Worm (Caenorhabditis elegans) whole organism, dauer: Measurements from ENCODE around the gene C16C8.5.

Experiments
- unc-62 ChIP-seq: sonication (generic microtip); optimal IDR thresholded peaks from 2 replicates; lab custom pipeline; 2017; ENCODE audit warnings: missing biosample characterization, missing genetic modification reagents, missing genetic modification characterization

C16C8.5 gene

ce11 chrII:3429400-3429799 is 15.8 kb downstream of the C16C8.5 start, which contains the start of gene C16C8.18:
Gene C16C8.18, plus strand, starts transcription at chrII:3429700.
- TF ChIP-seq unc-62 = no peak

DNA sequence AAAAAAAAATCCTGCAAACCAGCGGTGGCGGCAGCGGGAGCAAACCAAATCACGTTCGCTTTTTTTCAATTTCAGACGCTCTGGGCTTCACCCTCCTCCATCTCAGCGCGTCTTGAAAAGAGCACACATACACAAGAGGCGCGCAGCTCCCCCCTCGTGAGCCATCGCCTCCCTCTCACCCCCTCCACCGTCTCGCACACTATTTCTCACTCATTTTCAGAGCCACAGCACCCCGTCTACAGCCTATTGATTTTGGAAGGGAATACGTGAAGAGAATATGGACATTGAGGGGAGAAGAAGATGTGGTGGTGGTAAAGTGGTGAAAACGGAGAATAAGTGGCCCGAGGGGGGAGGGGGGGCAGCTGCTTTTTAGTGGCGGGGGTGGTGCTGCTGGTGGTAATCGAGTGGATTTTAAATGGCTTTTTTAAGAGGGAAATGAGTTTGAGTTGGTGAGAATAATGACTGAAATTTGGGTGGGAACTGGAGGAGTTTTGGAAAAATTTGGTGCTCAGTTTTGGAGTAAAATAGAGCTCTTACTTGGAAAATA is 17.0 kb downstream of the C16C8.5 start:
- TF ChIP-seq unc-62 = no peak

ce11 chrII:3425433-3425832 is 19.8 kb downstream of the C16C8.5 start, which contains the start of gene nep-11:
Gene nep-11, minus strand, starts transcription at chrII:3425533.
- TF ChIP-seq unc-62 = no peak

DNA sequence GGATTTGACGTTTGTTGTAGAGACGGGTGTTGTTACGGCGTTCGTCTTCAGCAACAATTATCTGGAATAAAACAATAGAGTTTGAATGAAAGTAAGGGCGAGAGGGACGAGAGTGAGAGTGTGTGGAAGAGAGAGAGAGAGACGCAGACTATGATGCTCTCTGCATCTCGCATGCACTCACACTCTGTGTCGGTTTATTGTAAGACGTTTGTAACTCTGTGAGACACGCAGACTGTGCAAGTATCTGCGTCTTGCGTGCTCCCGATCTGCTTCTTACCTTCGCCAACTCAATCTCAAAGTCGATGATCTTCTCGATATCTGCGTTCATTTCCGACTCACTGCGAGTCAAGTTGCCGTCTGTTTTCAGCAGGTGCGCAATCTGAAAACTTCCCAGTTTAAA is 22.2 kb downstream of the C16C8.5 start:
- TF ChIP-seq unc-62 = no peak

- no peak for TF ChIP-seq unc-62
Measured at ce11 chrII:3416528-3416927, 28.7 kb downstream of the C16C8.5 start, which contains the start of gene nep-6. Gene nep-6, plus strand, starts transcription at chrII:3416828.

- TF ChIP-seq unc-62 = no peak
Measured at ce11 chrII:3414383-3414910, 30.7 kb downstream of the C16C8.5 start, which contains the start of the genes F18A12.7 and F18A12.2. Gene F18A12.7, minus strand, starts transcription at chrII:3414483. Gene F18A12.2, plus strand, starts transcription at chrII:3414860.

DNA sequence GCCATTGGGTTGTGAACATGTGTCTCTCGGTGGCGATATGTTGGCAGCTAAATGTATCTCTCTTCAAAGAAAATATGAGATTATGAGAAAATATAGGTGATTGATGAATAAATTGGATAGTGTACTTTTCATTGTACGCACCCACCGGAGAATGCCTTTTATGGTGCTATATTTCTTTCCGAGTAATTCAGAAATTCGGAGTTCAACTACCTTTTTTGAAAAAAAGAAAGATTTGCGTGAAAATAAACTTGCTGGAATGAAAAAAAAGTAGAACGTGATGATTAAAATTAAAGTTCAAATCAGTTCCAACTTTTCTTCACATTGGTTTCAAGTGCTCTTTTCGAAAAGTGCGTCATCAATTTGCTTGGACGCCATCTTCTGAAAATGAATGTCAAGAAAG is 41.6 kb downstream of the C16C8.5 start, which contains the start of gene nep-8:
TSS of gene nep-8 (plus strand) at position 301 of the 400 bp plus-strand sequence.
- no peak for TF ChIP-seq unc-62

DNA sequence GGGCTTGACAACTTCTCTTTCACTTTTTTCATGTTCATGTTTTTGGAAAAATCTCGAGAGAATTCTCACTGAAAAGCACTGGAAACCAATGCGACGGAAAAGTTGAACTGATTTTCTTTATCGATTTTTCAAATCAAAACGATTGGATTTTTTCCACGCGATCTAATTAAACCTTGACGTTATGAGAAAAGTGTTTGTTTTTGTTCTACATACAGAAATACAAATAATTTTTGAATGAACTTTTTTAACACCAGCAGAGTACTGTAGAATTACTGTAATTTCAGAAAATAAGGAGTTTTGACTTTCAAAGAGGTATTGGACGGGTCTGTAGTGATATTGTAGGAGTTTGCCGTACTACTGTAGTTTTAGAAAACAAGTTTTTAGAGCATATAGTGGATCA is 42.3 kb downstream of the C16C8.5 start, which contains the start of gene nep-10:
TSS of gene nep-10 (minus strand) at position 101 of the 400 bp plus-strand sequence.
- TF ChIP-seq unc-62 = no peak

DNA sequence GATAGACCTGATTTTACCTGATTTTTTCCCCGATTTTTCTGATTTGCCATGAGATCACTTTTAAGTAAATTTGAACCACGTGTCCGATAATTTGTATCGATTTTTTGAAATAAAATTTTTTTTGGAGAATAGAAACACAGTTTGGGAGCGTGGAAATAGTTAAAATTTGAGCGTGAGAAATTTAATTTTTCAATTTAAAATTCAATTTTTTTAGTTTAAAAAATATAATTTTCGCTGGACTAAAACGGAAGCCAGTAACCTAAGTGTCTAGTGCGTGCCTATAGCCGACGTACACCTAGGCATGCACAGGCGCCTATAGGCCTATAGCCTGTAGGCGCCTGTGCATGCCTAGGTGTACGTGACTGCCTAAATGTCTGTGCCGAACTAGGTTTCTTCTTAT is 46.0 kb downstream of the C16C8.5 start, which contains the start of gene nep-9:
TSS of gene nep-9 (minus strand) at position 101 of the 400 bp plus-strand sequence.
- no peak for TF ChIP-seq unc-62

DNA sequence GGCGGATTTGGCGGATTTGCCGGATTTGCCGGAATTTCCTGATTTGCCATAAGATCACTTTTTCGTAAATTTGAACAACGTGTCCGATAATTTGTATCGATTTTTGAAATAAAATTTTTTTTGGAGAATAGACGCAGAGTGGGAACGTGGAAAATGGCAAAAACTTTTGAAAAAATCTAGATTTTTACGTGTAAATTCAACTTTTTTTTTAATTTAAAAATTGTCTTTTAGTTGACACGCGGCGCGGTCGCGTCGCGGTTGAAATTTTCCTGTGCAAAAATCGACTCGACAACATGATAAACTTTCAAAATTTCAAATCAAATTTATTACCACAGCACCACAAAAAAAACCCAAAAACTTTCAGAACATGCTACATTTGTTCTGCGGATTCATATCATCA is 49.7 kb downstream of the C16C8.5 start, which contains the start of gene nep-20:
TSS of gene nep-20 (minus strand) at position 101 of the 400 bp plus-strand sequence.
- TF ChIP-seq unc-62 = no peak
